Worm (Caenorhabditis elegans) whole organism, late embryonic: ENCODE data around the gene srt-23.
"Not testable (repeated sequence)": the region's sequence is repeated elsewhere in the genome, so short reads cannot be mapped to it uniquely, and the experiment has no call there.

Source experiments
- K02D7.2 ChIP-seq: sonication (generic microtip); optimal IDR thresholded peaks from 2 replicates; lab custom pipeline; 2017; ENCODE audit warnings: mild to moderate bottlenecking, missing genetic modification characterization, missing compliant biosample characterization
- Y22D7AL.16 ChIP-seq: sonication (generic microtip); optimal IDR thresholded peaks from 2 replicates; lab custom pipeline; 2016; ENCODE audit warnings: missing genetic modification characterization, missing compliant biosample characterization
- ahr-1 ChIP-seq: sonication (generic microtip); optimal IDR thresholded peaks from 2 replicates; lab custom pipeline; 2016; ENCODE audit warnings: missing genetic modification characterization, missing compliant biosample characterization
- ceh-14 ChIP-seq: sonication (generic microtip); optimal IDR thresholded peaks from 2 replicates; lab custom pipeline; 2016; ENCODE audit warnings: missing genotype, missing genetic modification characterization, missing compliant biosample characterization
- ceh-22 ChIP-seq: sonication (generic microtip); optimal IDR thresholded peaks from 2 replicates; lab custom pipeline; 2017; ENCODE audit warnings: missing biosample characterization, missing genetic modification characterization
- ceh-24 ChIP-seq: sonication (generic microtip); optimal IDR thresholded peaks from 2 replicates; lab custom pipeline; 2016; ENCODE audit warnings: mild to moderate bottlenecking, missing genetic modification characterization, missing compliant biosample characterization
- ceh-31 ChIP-seq: sonication (generic microtip); optimal IDR thresholded peaks from 2 replicates; lab custom pipeline; 2016; ENCODE audit warnings: missing genetic modification characterization, missing compliant biosample characterization
- ceh-34 ChIP-seq: sonication (generic microtip); optimal IDR thresholded peaks from 2 replicates; lab custom pipeline; 2016; ENCODE audit warnings: mild to moderate bottlenecking, missing genetic modification characterization, missing compliant biosample characterization
- ceh-48 ChIP-seq: sonication (generic microtip); optimal IDR thresholded peaks from 2 replicates; lab custom pipeline; 2016; ENCODE audit warnings: missing genetic modification characterization, inconsistent platforms, missing compliant biosample characterization
- ceh-6 ChIP-seq: fragments of 200-800 bp; sonication (Bioruptor generic); optimal IDR thresholded peaks from 2 replicates; lab custom pipeline; 2018; ENCODE audit warnings: mild to moderate bottlenecking, missing genetic modification characterization, missing compliant biosample characterization
- che-1 ChIP-seq: sonication (generic microtip); optimal IDR thresholded peaks from 2 replicates; lab custom pipeline; 2016; ENCODE audit warnings: mild to moderate bottlenecking, missing genetic modification characterization, missing compliant biosample characterization
- dmd-4 ChIP-seq: sonication (generic microtip); optimal IDR thresholded peaks from 2 replicates; lab custom pipeline; 2016; ENCODE audit warnings: borderline replicate concordance, missing genetic modification characterization, missing compliant biosample characterization
- dve-1 ChIP-seq: sonication (generic microtip); optimal IDR thresholded peaks from 2 replicates; lab custom pipeline; 2017; ENCODE audit warnings: antibody characterized with exemption, mild to moderate bottlenecking, missing genetic modification characterization, missing compliant biosample characterization
- elt-2 ChIP-seq: sonication (generic microtip); optimal IDR thresholded peaks from 2 replicates; lab custom pipeline; 2016; ENCODE audit warnings: missing genetic modification reagents, missing genetic modification characterization, missing compliant biosample characterization
- eyg-1 ChIP-seq: sonication (generic microtip); optimal IDR thresholded peaks from 2 replicates; lab custom pipeline; 2016; ENCODE audit warnings: missing genotype, missing genetic modification characterization, missing compliant biosample characterization
- fkh-6 ChIP-seq: sonication (generic microtip); optimal IDR thresholded peaks from 2 replicates; lab custom pipeline; 2016; ENCODE audit warnings: missing genetic modification characterization, missing compliant biosample characterization
- hlh-13 ChIP-seq: fragments of 200-800 bp; sonication (Bioruptor generic); optimal IDR thresholded peaks from 2 replicates; lab custom pipeline; 2018; ENCODE audit warnings: mild to moderate bottlenecking, missing genetic modification characterization, missing compliant biosample characterization
- hlh-30 ChIP-seq: sonication (generic microtip); optimal IDR thresholded peaks from 2 replicates; lab custom pipeline; 2017; ENCODE audit warnings: antibody characterized with exemption, missing genetic modification characterization, missing compliant biosample characterization; ENCODE audit not compliant: insufficient read depth
- lim-6 ChIP-seq: sonication (generic microtip); optimal IDR thresholded peaks from 2 replicates; lab custom pipeline; 2016; ENCODE audit warnings: missing genetic modification characterization, missing compliant biosample characterization
- nhr-11 ChIP-seq: fragments of 150-350 bp; optimal IDR thresholded peaks from 2 replicates; lab custom pipeline; 2014; ENCODE audit warnings: missing biosample characterization, missing genetic modification characterization
- odd-2 ChIP-seq: sonication (generic microtip); optimal IDR thresholded peaks from 2 replicates; lab custom pipeline; 2017; ENCODE audit warnings: antibody characterized with exemption, mild to moderate bottlenecking, missing genetic modification characterization, missing compliant biosample characterization
- pha-2 ChIP-seq: sonication (generic microtip); optimal IDR thresholded peaks from 2 replicates; lab custom pipeline; 2017; ENCODE audit warnings: mild to moderate bottlenecking, missing genetic modification characterization, missing compliant biosample characterization
- rnt-1 ChIP-seq: sonication (generic microtip); optimal IDR thresholded peaks from 2 replicates; lab custom pipeline; 2016; ENCODE audit warnings: missing genetic modification characterization, missing compliant biosample characterization
- sdc-2 ChIP-seq: sonication (generic microtip); optimal IDR thresholded peaks from 2 replicates; lab custom pipeline; 2016; ENCODE audit warnings: missing genotype, missing genetic modification characterization, missing compliant biosample characterization
- tbx-2 ChIP-seq: sonication (generic microtip); optimal IDR thresholded peaks from 2 replicates; lab custom pipeline; 2016; ENCODE audit warnings: missing genetic modification characterization, missing compliant biosample characterization
- unc-3 ChIP-seq, 2 experiments: fragments of 200-800 bp in 1 of 2; sonication (Bioruptor generic) in 1 of 2; sonication (generic microtip) in 1 of 2; conservative IDR thresholded peaks in 1 of 2; optimal IDR thresholded peaks in 1 of 2; 2 replicates each; pipeline versions ENCODE4 v1.3.6 to Lab custom; 2016 to 2022; ENCODE audit warnings: missing compliant biosample characterization in 2 of 2, missing genetic modification characterization in 2 of 2, missing genetic modification reagents in 1 of 2
- unc-55 ChIP-seq: sonication (generic microtip); optimal IDR thresholded peaks from 2 replicates; lab custom pipeline; 2017; ENCODE audit warnings: missing biosample characterization, missing genetic modification reagents, missing genetic modification characterization
- unc-86 ChIP-seq: sonication (generic microtip); optimal IDR thresholded peaks from 2 replicates; lab custom pipeline; 2016; ENCODE audit warnings: missing genetic modification characterization, missing compliant biosample characterization
- zip-5 ChIP-seq: sonication (generic microtip); optimal IDR thresholded peaks from 2 replicates; lab custom pipeline; 2016; ENCODE audit warnings: missing genetic modification characterization, missing compliant biosample characterization
- ztf-16 ChIP-seq: sonication (generic microtip); optimal IDR thresholded peaks from 2 replicates; lab custom pipeline; 2017; ENCODE audit warnings: missing genetic modification characterization, missing compliant biosample characterization

Gene srt-23

DNA sequence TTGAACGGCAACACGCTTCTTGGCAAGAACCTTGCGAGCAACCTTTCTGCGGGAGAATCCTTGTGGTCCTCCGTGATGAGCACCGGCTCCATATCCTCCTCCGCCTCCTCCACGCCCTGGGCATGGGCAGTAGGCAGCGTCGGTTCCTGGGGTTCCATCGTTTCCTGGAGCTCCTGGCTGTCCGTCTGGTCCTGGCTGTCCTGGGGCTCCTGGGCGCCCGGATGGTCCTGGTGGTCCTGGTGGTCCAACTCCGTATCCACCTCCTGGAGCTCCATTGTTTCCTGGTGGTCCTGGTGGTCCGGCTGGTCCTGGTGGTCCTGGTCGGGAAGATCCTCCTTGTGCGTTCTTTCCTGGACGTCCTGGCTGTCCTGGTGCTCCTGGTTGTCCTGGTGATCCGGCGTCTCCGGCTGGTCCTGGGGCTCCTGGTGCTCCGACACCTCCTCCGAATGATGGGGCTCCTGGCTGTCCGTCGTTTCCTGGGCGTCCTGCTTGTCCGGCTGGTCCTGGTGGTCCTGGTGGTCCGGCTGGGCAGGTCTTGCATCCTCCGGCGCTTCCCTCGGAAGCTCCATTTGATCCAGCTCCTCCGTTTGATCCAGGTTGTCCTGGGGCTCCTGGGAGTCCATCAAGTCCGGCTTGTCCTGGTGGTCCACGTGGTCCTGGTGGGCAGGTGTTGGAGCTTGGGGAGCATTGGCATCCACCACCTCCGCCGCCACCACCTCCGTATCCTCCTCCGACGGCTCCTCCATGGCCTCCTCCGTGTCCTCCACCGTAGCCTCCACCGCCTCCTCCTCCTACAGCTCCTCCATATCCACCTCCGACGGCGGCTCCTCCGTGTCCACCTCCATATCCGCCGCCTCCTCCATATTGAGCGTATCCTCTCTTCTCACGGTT lies 6.2 kb downstream of the srt-23 start:
- TF ChIP-seq ceh-6 (GFP tag; lab: Kevin White, UChicago) (no peak), ahr-1 (tag; lab: Kevin White, UChicago) (no peak)

ce11 chrIV:763377-764063 lies 7.0 kb downstream of the srt-23 start, which contains the start of gene col-103:
TSS of gene col-103 (minus strand) at chrIV:763678.
- TF ChIP-seq lim-6 (tag; lab: Kevin White, UChicago) (no peak), sdc-2 (no peak), eyg-1 (tag; lab: Kevin White, UChicago) (no peak), Y22D7AL.16 (tag; lab: Kevin White, UChicago) (no peak), K02D7.2 (tag; lab: Kevin White, UChicago) (no peak), nhr-11 (no peak), dve-1 (tag; lab: Kevin White, UChicago) (no peak), hlh-30 (tag; lab: Kevin White, UChicago) (no peak), ceh-34 (no peak), tbx-2 (tag; lab: Kevin White, UChicago) (no peak), odd-2 (tag; lab: Kevin White, UChicago) (no peak)

DNA sequence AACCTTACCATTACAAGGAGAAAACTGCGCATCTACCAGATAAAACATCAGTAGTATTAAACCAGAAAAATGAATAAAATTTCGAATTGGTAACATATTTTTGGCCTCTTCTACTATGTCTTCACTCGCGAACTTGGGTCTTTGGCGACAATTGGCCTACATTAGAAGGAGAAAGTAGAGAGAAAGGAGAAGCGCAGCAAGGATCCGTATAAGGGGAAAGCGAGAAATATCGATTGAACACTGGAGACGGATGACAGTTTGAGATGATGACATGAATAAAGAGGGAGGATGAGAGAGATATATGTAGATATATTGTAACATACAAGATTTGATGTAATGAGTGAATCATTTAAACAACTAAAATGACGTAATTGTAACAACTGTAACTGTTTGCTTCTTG lies 11.8 kb downstream of the srt-23 start, which contains the start of gene F56B3.2:
TSS of gene F56B3.2 (minus strand) at position 273 of the 400 bp plus-strand sequence.
- TF ChIP-seq dmd-4 (tag; lab: Kevin White, UChicago) (no peak), sdc-2 (no peak), ceh-14 (tag; lab: Kevin White, UChicago) (no peak), ztf-16 (tag; lab: Kevin White, UChicago) (no peak), ceh-48 (tag; lab: Kevin White, UChicago) (no peak), hlh-13 (no peak), ceh-34 (no peak), pha-2 (tag; lab: Kevin White, UChicago) (no peak), ceh-22 (tag; lab: Kevin White, UChicago) (no peak), unc-3 (GFP tag; conservative IDR thresholded peaks at IDR 0.05; lab: Robert Waterston, UW) (no peak), unc-3 (tag; optimal IDR thresholded peaks at IDR 0.05; lab: Kevin White, UChicago) (no peak), ceh-31 (tag; lab: Kevin White, UChicago) (no peak), ahr-1 (tag; lab: Kevin White, UChicago) (no peak), lim-6 (tag; lab: Kevin White, UChicago) (no peak), rnt-1 (no peak), fkh-6 (tag; lab: Kevin White, UChicago) (no peak), che-1 (no peak), unc-86 (tag; lab: Kevin White, UChicago) (no peak), eyg-1 (tag; lab: Kevin White, UChicago) (no peak), zip-5 (tag; lab: Kevin White, UChicago) (no peak)

- TF ChIP-seq ceh-24, Y22D7AL.16, odd-2 (tag; lab: Kevin White, UChicago): not testable (repeated sequence)
Observed at ce11 chrIV:771061-771460, 14.5 kb downstream of the srt-23 start, which contains the start of gene F56B3.9. TSS of gene F56B3.9 (plus strand) at chrIV:771361.

ce11 chrIV:772931-773330 lies 16.4 kb downstream of the srt-23 start, which contains the start of gene mrpl-2:
TSS of gene mrpl-2 (plus strand) at chrIV:773237.
- TF ChIP-seq unc-55 (GFP tag; lab: Kevin White, UChicago) (no peak), elt-2 (tag; lab: Kevin White, UChicago) (peak; percentile 9), pha-2 (tag; lab: Kevin White, UChicago) (no peak), che-1 (no peak)
